Worm (Caenorhabditis elegans): ENCODE data around the gene maa-1.
A peak's percentile ranks its signal among the peaks of the same experiment; 100 is the strongest.

Gene maa-1

DNA sequence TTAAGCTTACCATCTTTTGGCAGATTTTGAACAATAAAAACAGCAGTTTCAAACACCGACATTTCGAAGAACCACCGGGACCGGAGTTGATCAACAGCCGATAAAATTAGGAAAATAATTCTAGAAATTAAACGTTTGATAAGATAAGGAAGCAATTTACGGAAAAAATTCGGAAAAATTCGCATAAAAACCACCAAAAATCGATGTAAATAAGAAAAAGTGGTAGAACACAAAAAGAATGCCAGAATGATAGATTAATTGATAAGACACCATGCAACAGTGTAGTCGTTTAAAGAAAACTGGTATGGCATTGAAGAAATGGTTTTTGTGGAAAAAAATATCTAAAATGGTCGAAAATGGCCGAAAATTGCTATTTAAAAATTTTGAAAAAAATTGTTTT is at the start of gene maa-1:
Gene maa-1, minus strand, starts transcription at position 120 of the 400 bp plus-strand sequence.
- TF ChIP-seq nhr-2 (tag; optimal IDR thresholded peaks at IDR 0.05) (no peak), ceh-83 (GFP tag; optimal IDR thresholded peaks at IDR 0.05) (no peak), lin-13 (tag; optimal IDR thresholded peaks at IDR 0.05) (no peak), lsy-2 (tag; optimal IDR thresholded peaks at IDR 0.05) (no peak), nhr-28 (tag; optimal IDR thresholded peaks at IDR 0.05) (no peak), elt-3 (tag; optimal IDR thresholded peaks at IDR 0.05) (no peak), sem-2 (GFP tag; optimal IDR thresholded peaks at IDR 0.05) (no peak), nhr-12 (tag; optimal IDR thresholded peaks at IDR 0.05) (no peak), unc-120 (tag; optimal IDR thresholded peaks at IDR 0.05; ENCODE audit: poor library complexity, severe bottlenecking) (no peak), lin-32 (GFP tag; optimal IDR thresholded peaks at IDR 0.05) (no peak)

DNA sequence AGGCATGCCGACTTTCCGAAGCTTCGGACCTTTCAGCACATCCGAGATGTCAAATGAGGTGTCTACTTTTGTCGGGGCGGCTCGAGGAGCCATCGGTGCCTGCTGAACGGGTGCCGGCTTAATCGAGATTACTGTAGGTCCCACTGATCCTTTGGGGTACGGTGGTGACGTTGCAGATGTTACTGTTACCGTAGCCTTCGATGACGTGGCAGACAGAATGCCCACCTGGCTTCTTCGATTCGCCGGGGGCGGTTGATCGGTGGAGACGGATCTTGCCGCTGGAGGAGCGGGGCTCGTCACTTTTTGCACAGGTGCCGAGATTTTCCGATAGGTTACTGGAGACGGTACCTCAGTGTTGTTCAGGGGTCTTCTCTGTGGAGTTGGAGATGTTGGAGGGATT is 49.3 kb upstream of the maa-1 start:
- TF ChIP-seq sem-2 (GFP tag; optimal IDR thresholded peaks at IDR 0.05): no peak
- no peak for TF ChIP-seq ceh-83 (GFP tag; optimal IDR thresholded peaks at IDR 0.05)
- no peak for TF ChIP-seq ham-2 (GFP tag; optimal IDR thresholded peaks at IDR 0.05)
- TF ChIP-seq elt-1 (tag; optimal IDR thresholded peaks at IDR 0.05; ENCODE audit: borderline replicate concordance, insufficient read depth): no peak
- TF ChIP-seq elt-3 (tag; optimal IDR thresholded peaks at IDR 0.05): no peak
- TF ChIP-seq pha-4 (tag; optimal IDR thresholded peaks at IDR 0.05): no peak
- TF ChIP-seq lsy-2 (tag; optimal IDR thresholded peaks at IDR 0.05): no peak
- TF ChIP-seq unc-120 (tag; optimal IDR thresholded peaks at IDR 0.05; ENCODE audit: poor library complexity, severe bottlenecking): no peak

- TF ChIP-seq elt-3 (tag; optimal IDR thresholded peaks at IDR 0.05) (no peak), sem-2 (GFP tag; optimal IDR thresholded peaks at IDR 0.05) (no peak), ceh-39 (tag; optimal IDR thresholded peaks at IDR 0.05) (no peak), mls-2 (tag; optimal IDR thresholded peaks at IDR 0.05) (peak; percentile 33), lsy-2 (tag; optimal IDR thresholded peaks at IDR 0.05) (peak; percentile 72), mab-5 (tag; optimal IDR thresholded peaks at IDR 0.05) (no peak), nhr-12 (tag; optimal IDR thresholded peaks at IDR 0.05) (no peak), sptf-1 (tag; optimal IDR thresholded peaks at IDR 0.05) (peak; percentile 68), lin-32 (GFP tag; optimal IDR thresholded peaks at IDR 0.05) (no peak), mep-1 (tag; optimal IDR thresholded peaks at IDR 0.05) (peak; percentile 28), zip-8 (tag; optimal IDR thresholded peaks at IDR 0.05) (no peak), nhr-28 (tag; optimal IDR thresholded peaks at IDR 0.05) (no peak), lin-13 (tag; optimal IDR thresholded peaks at IDR 0.05) (peak; percentile 65), nhr-2 (tag; optimal IDR thresholded peaks at IDR 0.05) (peak; percentile 3), M03D4.4 (tag; optimal IDR thresholded peaks at IDR 0.05) (no peak), nhr-237 (tag; optimal IDR thresholded peaks at IDR 0.05) (peak; percentile 75), drap-1 (GFP tag; optimal IDR thresholded peaks at IDR 0.05) (peak; percentile 32), ham-2 (GFP tag; optimal IDR thresholded peaks at IDR 0.05) (no peak), bed-3 (GFP tag; optimal IDR thresholded peaks at IDR 0.05) (no peak), ces-1 (GFP tag; optimal IDR thresholded peaks at IDR 0.05) (peak; percentile 93), cnd-1 (tag; optimal IDR thresholded peaks at IDR 0.05) (peak; percentile 42), elt-1 (tag; optimal IDR thresholded peaks at IDR 0.05; ENCODE audit: borderline replicate concordance, insufficient read depth) (no peak), blmp-1 (tag; optimal IDR thresholded peaks at IDR 0.05) (no peak), pha-4 (tag; optimal IDR thresholded peaks at IDR 0.05) (peak; percentile 82), snpc-4 (tag; optimal IDR thresholded peaks at IDR 0.05) (no peak), nhr-76 (tag; optimal IDR thresholded peaks at IDR 0.05) (no peak), unc-39 (tag; optimal IDR thresholded peaks at IDR 0.05) (no peak), unc-120 (tag; optimal IDR thresholded peaks at IDR 0.05; ENCODE audit: poor library complexity, severe bottlenecking) (peak; percentile 88), ceh-83 (GFP tag; optimal IDR thresholded peaks at IDR 0.05) (no peak), flh-1 (GFP tag; optimal IDR thresholded peaks at IDR 0.05) (no peak), ceh-43 (GFP tag; optimal IDR thresholded peaks at IDR 0.05) (no peak), ztf-11 (tag; optimal IDR thresholded peaks at IDR 0.05) (no peak), hlh-1 (tag; optimal IDR thresholded peaks at IDR 0.05) (no peak), tbx-8 (GFP tag; optimal IDR thresholded peaks at IDR 0.05) (no peak), unc-62 (GFP tag; optimal IDR thresholded peaks at IDR 0.05) (peak; percentile 34)
These were observed 47.7 kb upstream of the maa-1 start for ce11 chrIII:11870009-11870408.
